Fruit fly (Drosophila melanogaster): ENCODE data around the gene spartin.

Gene spartin

DNA sequence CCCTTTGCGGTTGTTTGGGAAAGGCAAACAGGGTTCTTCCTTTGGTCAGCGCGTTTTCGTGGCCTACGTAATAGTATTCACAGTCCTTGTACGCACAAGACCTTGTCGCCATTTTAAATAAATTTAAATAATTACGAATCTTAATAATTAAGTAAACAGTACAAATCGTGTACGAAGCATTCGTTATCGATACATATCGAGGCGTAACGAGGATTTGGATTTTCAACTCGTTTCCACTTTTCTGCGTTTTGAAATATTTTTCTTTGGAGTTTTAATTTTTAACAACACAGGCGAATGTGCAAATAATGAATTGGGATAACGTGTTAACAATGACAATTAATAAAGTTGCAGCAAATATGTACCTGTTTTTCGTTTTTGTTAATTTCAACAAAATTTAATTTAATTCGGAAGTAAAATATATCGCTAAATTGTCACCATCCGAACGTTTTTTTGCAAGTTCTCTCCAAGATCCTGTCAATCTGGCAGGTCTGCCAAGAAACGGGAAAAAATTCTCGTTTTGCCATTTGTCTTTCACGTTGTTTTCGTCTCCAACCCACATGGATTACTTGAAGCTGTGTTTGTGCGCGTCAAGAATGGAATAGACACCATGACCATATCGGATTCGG is 9.0 kb upstream of the spartin start, which contains the start of the genes Dlip2 and rpk (continued):
- TF ChIP-seq caup (GFP tag; optimal IDR thresholded peaks at IDR 0.05; ENCODE audit: severe bottlenecking) = no peak
- TF ChIP-seq Bgb (GFP tag; IDR thresholded peaks at IDR 0.05; ENCODE audit: partially characterized antibody) = peak; percentile 92
- TF ChIP-seq CG17361 (GFP tag; IDR thresholded peaks at IDR 0.05) = no peak
- TF ChIP-seq gem (tag; optimal IDR thresholded peaks at IDR 0.05) = peak; percentile 24
- TF ChIP-seq CG17802 (tag; optimal IDR thresholded peaks at IDR 0.05) = peak; percentile 77
- TF ChIP-seq Dll (GFP tag; IDR thresholded peaks at IDR 0.05; ENCODE audit: partially characterized antibody) = peak; percentile 92
- TF ChIP-seq hbn (GFP tag; IDR thresholded peaks at IDR 0.05; ENCODE audit: partially characterized antibody) = peak; percentile 88
- TF ChIP-seq NfI (GFP tag; optimal IDR thresholded peaks at IDR 0.05) = no peak
- TF ChIP-seq bsh (GFP tag; optimal IDR thresholded peaks at IDR 0.05) = no peak
- no peak for TF ChIP-seq CG17359 (tag; optimal IDR thresholded peaks at IDR 0.05)
- peak; percentile 55 for TF ChIP-seq Med (GFP tag)
- TF ChIP-seq otp (GFP tag; IDR thresholded peaks at IDR 0.05) = no peak
- peak; percentile 30 for TF ChIP-seq CG10267 (tag; optimal IDR thresholded peaks at IDR 0.05)
- peak; percentile 79 for TF ChIP-seq inv (GFP tag; IDR thresholded peaks at IDR 0.05; ENCODE audit: partially characterized antibody)
- TF ChIP-seq tna (GFP tag; IDR thresholded peaks at IDR 0.05; ENCODE audit: partially characterized antibody) = peak; percentile 82
- TF ChIP-seq CG7745 (tag; optimal IDR thresholded peaks at IDR 0.05) = peak; percentile 81
- peak; percentile 90 for TF ChIP-seq amos (GFP tag; IDR thresholded peaks at IDR 0.05; ENCODE audit: partially characterized antibody)
- peak; percentile 59 for TF ChIP-seq stwl (tag; optimal IDR thresholded peaks at IDR 0.05)
- peak; percentile 86 for TF ChIP-seq vnd (GFP tag; IDR thresholded peaks at IDR 0.05; ENCODE audit: partially characterized antibody)
- no peak for TF ChIP-seq ewg (GFP tag; optimal IDR thresholded peaks at IDR 0.05)
- TF ChIP-seq nerfin-2 (GFP tag; IDR thresholded peaks at IDR 0.05; ENCODE audit: partially characterized antibody) = peak; percentile 62; the same call in 1 of the 2 replicates
- peak; percentile 89 for TF ChIP-seq ato (GFP tag; IDR thresholded peaks at IDR 0.05; ENCODE audit: partially characterized antibody)
- TF ChIP-seq Pdp1 (GFP tag; optimal IDR thresholded peaks at IDR 0.05) = peak in 1 of 2 experiments; percentile 9
- no peak for TF ChIP-seq CG12071 (GFP tag; optimal IDR thresholded peaks at IDR 0.05)
- peak; percentile 71 for TF ChIP-seq MBD-R2 (GFP tag; IDR thresholded peaks at IDR 0.05)
- TF ChIP-seq Opbp (GFP tag; IDR thresholded peaks at IDR 0.05; ENCODE audit: partially characterized antibody) = peak; percentile 82; the same call in 2 of the 3 replicates
- peak; percentile 48 for TF ChIP-seq YL-1 (GFP tag; optimal IDR thresholded peaks at IDR 0.05)
- TF ChIP-seq CG10462 (GFP tag; optimal IDR thresholded peaks at IDR 0.05) = no peak
- peak; percentile 87 for TF ChIP-seq BEAF-32 (GFP tag; optimal IDR thresholded peaks at IDR 0.05)
- no peak for TF ChIP-seq Oaz (GFP tag; IDR thresholded peaks at IDR 0.05)
- TF ChIP-seq gfzf (GFP tag; optimal IDR thresholded peaks at IDR 0.05) = peak; percentile 7
- peak; percentile 91 for TF ChIP-seq unc-4 (GFP tag; IDR thresholded peaks at IDR 0.05; ENCODE audit: partially characterized antibody)
- TF ChIP-seq Doc3 (GFP tag; IDR thresholded peaks at IDR 0.05; ENCODE audit: partially characterized antibody) = peak; percentile 86
- peak; percentile 90 for TF ChIP-seq phol (tag; optimal IDR thresholded peaks at IDR 0.05)
- no peak for TF ChIP-seq pnt (GFP tag; optimal IDR thresholded peaks at IDR 0.05)
- TF ChIP-seq CG12219 (GFP tag; optimal IDR thresholded peaks at IDR 0.05) = no peak
- peak; percentile 42 for TF ChIP-seq CG14710 (tag; optimal IDR thresholded peaks at IDR 0.05)
- TF ChIP-seq CG1233 (GFP tag; optimal IDR thresholded peaks at IDR 0.05) = no peak
- TF ChIP-seq CG3995 (GFP tag; optimal IDR thresholded peaks at IDR 0.05) = peak; percentile 12
- TF ChIP-seq row (GFP tag; IDR thresholded peaks at IDR 0.05) = peak; percentile 66; the same call in 2 of the 3 replicates
- peak; percentile 30 for TF ChIP-seq CG9437 (GFP tag; optimal IDR thresholded peaks at IDR 0.05)
- peak; percentile 33 for TF ChIP-seq Ets97D (GFP tag; optimal IDR thresholded peaks at IDR 0.05)
- no peak for TF ChIP-seq lab (GFP tag; optimal IDR thresholded peaks at IDR 0.05)
- TF ChIP-seq so (GFP tag; IDR thresholded peaks at IDR 0.05) = no peak
- TF ChIP-seq ab (GFP tag; optimal IDR thresholded peaks at IDR 0.05) = no peak
- no peak for TF ChIP-seq CG3163 (GFP tag; optimal IDR thresholded peaks at IDR 0.05)
- peak; percentile 89 for TF ChIP-seq knrl (GFP tag; IDR thresholded peaks at IDR 0.05; ENCODE audit: partially characterized antibody)

Data from whole organism, embryonic.